Worm (Caenorhabditis elegans) whole organism, L4 larva: Measurements from ENCODE around the gene B0228.8.

ENCODE experiments used
- D1046.2 ChIP-seq: fragments of 200-800 bp; sonication (Bioruptor generic); IDR thresholded peaks from 2 replicates; pipeline ENCODE4 v1.3.6; 2022; ENCODE audit warnings: missing genetic modification characterization, missing compliant biosample characterization
- F37D6.2 ChIP-seq: sonication (generic microtip); optimal IDR thresholded peaks from 2 replicates; lab custom pipeline; 2016; ENCODE audit warnings: mild to moderate bottlenecking, missing genetic modification characterization, missing compliant biosample characterization
- T20F7.1 ChIP-seq: fragments of 200-800 bp; sonication (Bioruptor generic); optimal IDR thresholded peaks from 2 replicates; lab custom pipeline; 2018; ENCODE audit warnings: mild to moderate bottlenecking, missing genetic modification characterization, missing compliant biosample characterization
- T26A8.4 ChIP-seq: fragments of 200-800 bp; sonication (Bioruptor generic); IDR thresholded peaks from 2 replicates; pipeline ENCODE4 v1.3.6; 2022; ENCODE audit warnings: missing genetic modification characterization, missing compliant biosample characterization
- Y48G9A.11 ChIP-seq: fragments of 200-800 bp; sonication (Bioruptor generic); IDR thresholded peaks from 2 replicates; pipeline ENCODE4 v1.3.6; 2022; ENCODE audit warnings: missing genetic modification reagents, missing genetic modification characterization, missing compliant biosample characterization
- Y75B8A.6 ChIP-seq: fragments of 200-800 bp; sonication (Bioruptor generic); IDR thresholded peaks from 2 replicates; pipeline ENCODE4 v1.3.6; 2022; ENCODE audit warnings: missing genetic modification reagents, missing genetic modification characterization, missing compliant biosample characterization
- ZK337.2 ChIP-seq: fragments of 200-800 bp; sonication (Bioruptor generic); IDR thresholded peaks from 2 replicates; pipeline ENCODE4 v1.3.6; 2022; ENCODE audit warnings: missing genetic modification reagents, missing genetic modification characterization, missing compliant biosample characterization
- ZK546.5 ChIP-seq, 2 experiments: sonication (generic microtip); optimal IDR thresholded peaks; 2 replicates each; lab custom pipeline; 2017; ENCODE audit warnings: missing biosample characterization in 2 of 2, missing genetic modification characterization in 2 of 2
- ama-1 ChIP-seq: fragments of 150-350 bp; optimal IDR thresholded peaks from 2 replicates; lab custom pipeline; 2014; ENCODE audit warnings: inconsistent platforms, mixed read lengths
- arid-1 ChIP-seq: fragments of 200-800 bp; sonication (Bioruptor generic); conservative IDR thresholded peaks from 2 replicates; pipeline ENCODE4 v1.3.6; 2022; ENCODE audit warnings: missing genetic modification reagents, missing genetic modification characterization, missing compliant biosample characterization
- ceh-20 ChIP-seq: fragments of 200-800 bp; sonication (Bioruptor generic); IDR thresholded peaks from 2 replicates; pipeline ENCODE4 v1.3.6; 2022; ENCODE audit warnings: missing genetic modification reagents, missing genetic modification characterization, missing compliant biosample characterization
- ceh-28 ChIP-seq: fragments of 150-350 bp; optimal IDR thresholded peaks from 2 replicates; lab custom pipeline; 2014; ENCODE audit warnings: missing biosample characterization, missing genetic modification reagents, missing genetic modification characterization
- ceh-44 ChIP-seq: fragments of 200-800 bp; sonication (Bioruptor generic); IDR thresholded peaks from 2 replicates; pipeline ENCODE4 v1.3.6; 2022; ENCODE audit warnings: missing genetic modification reagents, missing genetic modification characterization, missing compliant biosample characterization
- ceh-62 ChIP-seq: sonication (generic microtip); optimal IDR thresholded peaks from 2 replicates; lab custom pipeline; 2017; ENCODE audit warnings: missing biosample characterization, missing genetic modification characterization
- ces-1 ChIP-seq: fragments of 150-350 bp; sonication (generic microtip); optimal IDR thresholded peaks from 4 replicates; lab custom pipeline; 2014; ENCODE audit warnings: missing biosample characterization, missing genetic modification reagents, missing genetic modification characterization
- daf-16 ChIP-seq, 3 experiments: sonication (generic microtip); optimal IDR thresholded peaks; 2 replicates each; lab custom pipeline; 2016 to 2017; ENCODE audit warnings: missing genetic modification characterization in 3 of 3, missing genetic modification reagents in 3 of 3, mild to moderate bottlenecking in 2 of 3, missing compliant biosample characterization in 2 of 3, missing biosample characterization in 1 of 3, moderate library complexity in 1 of 3
- dmd-6 ChIP-seq: fragments of 200-800 bp; sonication (Bioruptor generic); IDR thresholded peaks from 2 replicates; pipeline ENCODE4 v1.3.6; 2022; ENCODE audit warnings: missing genetic modification reagents, missing genetic modification characterization, missing compliant biosample characterization
- dmd-9 ChIP-seq: fragments of 200-800 bp; sonication (Bioruptor generic); IDR thresholded peaks from 2 replicates; pipeline ENCODE4 v1.3.6; 2022; ENCODE audit warnings: missing genetic modification reagents, missing genetic modification characterization, missing compliant biosample characterization
- duxl-1 ChIP-seq: sonication (generic microtip); optimal IDR thresholded peaks from 2 replicates; lab custom pipeline; 2016; ENCODE audit warnings: mild to moderate bottlenecking, missing genetic modification characterization, moderate library complexity, missing compliant biosample characterization; ENCODE audit not compliant: poor library complexity
- dve-1 ChIP-seq: sonication (generic microtip); optimal IDR thresholded peaks from 2 replicates; lab custom pipeline; 2017; ENCODE audit warnings: antibody characterized with exemption, mild to moderate bottlenecking, missing genetic modification characterization, missing compliant biosample characterization; ENCODE audit not compliant: insufficient read depth
- fkh-10 ChIP-seq: fragments of 150-350 bp; optimal IDR thresholded peaks from 2 replicates; lab custom pipeline; 2014; ENCODE audit warnings: missing biosample characterization, missing genetic modification reagents, missing genetic modification characterization
- fos-1 ChIP-seq: fragments of 150-350 bp; optimal IDR thresholded peaks from 2 replicates; lab custom pipeline; 2014; ENCODE audit warnings: missing biosample characterization, missing genetic modification characterization
- hif-1 ChIP-seq, 2 experiments: sonication (generic microtip); optimal IDR thresholded peaks; 2 replicates each; lab custom pipeline; 2016 to 2017; ENCODE audit warnings: missing compliant biosample characterization in 2 of 2, missing genetic modification characterization in 2 of 2, missing genetic modification reagents in 2 of 2, missing genotype in 2 of 2, mild to moderate bottlenecking in 1 of 2
- jun-1 ChIP-seq: fragments of 150-350 bp; optimal IDR thresholded peaks from 2 replicates; lab custom pipeline; 2014; ENCODE audit warnings: missing biosample characterization, missing genetic modification reagents, missing genetic modification characterization
- lin-38 ChIP-seq: fragments of 200-800 bp; sonication (Bioruptor generic); IDR thresholded peaks from 2 replicates; pipeline ENCODE4 v1.3.6; 2022; ENCODE audit warnings: missing genetic modification reagents, missing genetic modification characterization, missing compliant biosample characterization
- lin-39 ChIP-seq: fragments of 150-350 bp; optimal IDR thresholded peaks from 2 replicates; lab custom pipeline; 2014; ENCODE audit warnings: missing biosample characterization, missing genetic modification reagents, missing genetic modification characterization
- lir-3 ChIP-seq: sonication (generic microtip); optimal IDR thresholded peaks from 2 replicates; lab custom pipeline; 2016; ENCODE audit warnings: mild to moderate bottlenecking, missing genetic modification characterization, missing compliant biosample characterization
- mdl-1 ChIP-seq, 2 experiments: fragments of 150-350 bp in 1 of 2; sonication (generic microtip) in 1 of 2; optimal IDR thresholded peaks; 2 replicates each; lab custom pipeline; 2014 to 2017; ENCODE audit warnings: missing biosample characterization in 2 of 2, missing genetic modification characterization in 2 of 2
- mep-1 ChIP-seq: fragments of 150-350 bp; sonication (generic microtip); optimal IDR thresholded peaks from 3 replicates; lab custom pipeline; 2014; ENCODE audit warnings: missing biosample characterization, missing genetic modification characterization
- mxl-2 ChIP-seq: fragments of 200-800 bp; sonication (Bioruptor generic); conservative IDR thresholded peaks from 2 replicates; pipeline ENCODE4 v1.3.6; 2022; ENCODE audit warnings: missing genetic modification reagents, missing genetic modification characterization, missing compliant biosample characterization
- nhr-102 ChIP-seq: sonication (generic microtip); optimal IDR thresholded peaks from 2 replicates; lab custom pipeline; 2016; ENCODE audit warnings: mild to moderate bottlenecking, missing genetic modification characterization, moderate library complexity, missing compliant biosample characterization
- nhr-11 ChIP-seq: fragments of 150-350 bp; optimal IDR thresholded peaks from 2 replicates; lab custom pipeline; 2014; ENCODE audit warnings: missing biosample characterization, missing genetic modification characterization
- nhr-237 ChIP-seq: sonication (generic microtip); optimal IDR thresholded peaks from 2 replicates; lab custom pipeline; 2017; ENCODE audit warnings: missing biosample characterization, missing genetic modification characterization
- nhr-28 ChIP-seq: fragments of 150-350 bp; optimal IDR thresholded peaks from 2 replicates; lab custom pipeline; 2014; ENCODE audit warnings: missing biosample characterization, missing genetic modification characterization
- nhr-48 ChIP-seq: sonication (generic microtip); optimal IDR thresholded peaks from 2 replicates; lab custom pipeline; 2016; ENCODE audit warnings: mild to moderate bottlenecking, missing genetic modification characterization, missing compliant biosample characterization
- nhr-6 ChIP-seq: fragments of 150-350 bp; optimal IDR thresholded peaks from 2 replicates; lab custom pipeline; 2014; ENCODE audit warnings: missing biosample characterization, missing genetic modification characterization
- nhr-76 ChIP-seq: fragments of 150-350 bp; optimal IDR thresholded peaks from 2 replicates; lab custom pipeline; 2014; ENCODE audit warnings: missing biosample characterization, missing genetic modification characterization
- nhr-77 ChIP-seq: fragments of 150-350 bp; optimal IDR thresholded peaks from 2 replicates; lab custom pipeline; 2014; ENCODE audit warnings: missing biosample characterization, missing genetic modification characterization
- pha-4 ChIP-seq, 2 experiments: fragments of 150-350 bp in 1 of 2; fragments of 200-800 bp in 1 of 2; sonication (Bioruptor generic) in 1 of 2; IDR thresholded peaks in 1 of 2; optimal IDR thresholded peaks in 1 of 2; 2 replicates each; pipeline versions ENCODE4 v1.3.6 to Lab custom; 2014 to 2022; ENCODE audit warnings: missing genetic modification characterization in 2 of 2, missing genetic modification reagents in 2 of 2, missing biosample characterization in 1 of 2, missing compliant biosample characterization in 1 of 2
- saeg-2 ChIP-seq: fragments of 200-800 bp; sonication (Bioruptor generic); IDR thresholded peaks from 2 replicates; pipeline ENCODE4 v1.3.6; 2022; ENCODE audit warnings: missing genetic modification reagents, missing genetic modification characterization, missing compliant biosample characterization
- unc-130 ChIP-seq: sonication (generic microtip); optimal IDR thresholded peaks from 2 replicates; lab custom pipeline; 2016; ENCODE audit warnings: missing genetic modification reagents, missing genetic modification characterization, missing compliant biosample characterization
- unc-62 ChIP-seq, 3 experiments: fragments of 150-350 bp in 1 of 3; sonication (generic microtip); optimal IDR thresholded peaks in 2 of 3; peaks in 1 of 3; 1 replicate in 1 of 3; 2 replicates in 2 of 3; lab custom pipeline; 2014 to 2017; ENCODE audit warnings: missing biosample characterization in 3 of 3, missing genetic modification characterization in 3 of 3, missing genetic modification reagents in 3 of 3, missing genotype in 1 of 3
- ztf-7 ChIP-seq: fragments of 150-350 bp; optimal IDR thresholded peaks from 2 replicates; lab custom pipeline; 2014; ENCODE audit warnings: missing biosample characterization, missing genetic modification characterization

B0228.8 gene

DNA sequence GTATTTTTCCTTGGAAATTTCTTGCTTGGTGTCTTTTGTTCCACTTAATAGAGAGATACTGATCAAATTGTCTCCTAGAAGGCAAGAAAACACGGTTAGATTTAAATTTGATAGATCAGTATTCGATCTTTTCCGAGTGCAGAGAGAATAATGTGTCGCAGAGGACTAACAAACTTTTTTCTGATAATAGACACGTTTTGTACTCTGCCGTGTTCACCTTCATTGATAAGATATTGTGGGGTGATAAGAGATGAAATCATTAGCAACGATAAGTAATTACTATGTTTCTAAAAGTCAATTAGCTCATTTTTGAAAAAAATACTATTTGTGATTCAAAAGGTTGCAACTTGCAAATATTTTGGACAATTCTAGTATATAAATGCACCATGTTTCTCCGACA, 15.4 kb upstream of the B0228.8 start (continued):
- no peak for TF ChIP-seq ceh-28 (tag; lab: Kevin White, UChicago)

DNA sequence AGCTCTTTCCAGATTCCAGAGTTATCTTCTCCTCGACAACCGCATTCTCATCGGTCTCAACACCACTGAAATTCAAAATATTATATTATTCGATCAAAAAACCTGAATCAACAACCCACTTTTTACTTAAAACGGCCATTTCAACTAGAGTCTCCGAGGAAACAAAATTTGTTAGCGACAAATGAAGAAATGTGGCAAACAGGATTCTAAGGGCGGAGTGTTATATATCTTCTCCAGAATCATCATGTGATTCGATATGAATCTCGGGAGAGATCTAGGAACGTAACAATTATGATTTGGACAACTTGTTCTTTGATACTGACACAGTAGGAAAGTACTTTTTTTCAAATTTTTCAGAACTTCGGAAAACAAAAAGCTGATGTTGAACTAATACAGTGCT, 14.9 kb upstream of the B0228.8 start:
- TF ChIP-seq nhr-48 (tag; lab: Kevin White, UChicago) = no peak
- TF ChIP-seq nhr-28 (tag; lab: Kevin White, UChicago) = peak; percentile 6
- peak in 1 of 2 experiments; percentile 89 for TF ChIP-seq unc-62 (GFP tag; optimal IDR thresholded peaks at IDR 0.05 in 1 of 2; lab: Kevin White, UChicago)
- no peak for TF ChIP-seq unc-62 (tag; optimal IDR thresholded peaks at IDR 0.05; lab: Kevin White, UChicago)

DNA sequence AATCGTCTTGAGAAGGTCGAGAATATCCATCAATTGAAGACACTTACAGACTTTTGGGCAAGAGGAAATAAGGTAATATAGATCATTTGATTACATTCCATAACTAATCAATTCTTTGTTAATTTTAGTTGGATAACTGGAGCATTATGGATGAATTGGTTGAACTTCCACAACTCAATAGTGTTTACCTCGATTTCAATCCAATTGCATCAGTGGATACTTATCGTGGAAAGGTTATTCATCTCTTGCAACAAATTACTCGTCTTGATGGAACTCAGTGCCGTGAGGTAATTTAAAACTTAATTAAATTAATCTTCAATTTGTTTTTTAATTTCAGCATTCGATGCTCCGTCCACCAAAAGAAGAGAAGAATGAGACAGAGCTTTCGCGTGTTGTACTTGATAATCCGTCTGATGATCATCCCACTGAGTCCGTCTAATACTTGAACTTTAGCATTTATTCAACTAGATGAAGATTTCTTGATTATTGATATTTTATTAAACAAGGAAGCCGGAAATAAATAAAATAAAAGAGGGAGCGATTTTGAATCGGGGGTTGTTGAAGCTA, 12.2 kb upstream of the B0228.8 start:
- TF ChIP-seq pha-4 (GFP tag; IDR thresholded peaks at IDR 0.05; lab: Robert Waterston, UW) (no peak), pha-4 (tag; optimal IDR thresholded peaks at IDR 0.05; lab: Kevin White, UChicago) (no peak), ama-1 (lab: Kevin White, UChicago) (peak; percentile 63), fkh-10 (no peak), unc-62 (GFP tag; optimal IDR thresholded peaks at IDR 0.05 in 1 of 2; lab: Kevin White, UChicago) (peak in 1 of 2 experiments; percentile 58), unc-62 (tag; optimal IDR thresholded peaks at IDR 0.05; lab: Kevin White, UChicago) (no peak), mep-1 (tag; lab: Kevin White, UChicago) (peak; percentile 27), dve-1 (tag; lab: Kevin White, UChicago) (peak; percentile 9), mxl-2 (GFP tag; lab: Robert Waterston, UW) (no peak), arid-1 (0 out of 2 replicates have a peak, but pooled peaks have one; percentile 23), F37D6.2 (tag; lab: Kevin White, UChicago) (no peak), nhr-102 (tag; lab: Kevin White, UChicago) (peak; percentile 39), hif-1 (tag; optimal IDR thresholded peaks at IDR 0.05; lab: Kevin White, UChicago) (no peak), unc-130 (GFP tag; lab: Kevin White, UChicago) (no peak), saeg-2 (GFP tag; lab: Robert Waterston, UW) (no peak), T20F7.1 (GFP tag; lab: Kevin White, UChicago) (peak; percentile 4), lir-3 (tag; lab: Kevin White, UChicago) (no peak), D1046.2 (peak; percentile 47; the same call in 1 of the 2 replicates), lin-39 (tag; lab: Kevin White, UChicago) (no peak), ceh-44 (no peak), jun-1 (tag; lab: Kevin White, UChicago) (no peak), ZK546.5 (tag; optimal IDR thresholded peaks at IDR 0.05; lab: Kevin White, UChicago) (no peak), dmd-9 (GFP tag; lab: Robert Waterston, UW) (no peak), ztf-7 (tag; lab: Kevin White, UChicago) (no peak), nhr-77 (tag; lab: Kevin White, UChicago) (no peak), daf-16 (GFP tag; optimal IDR thresholded peaks at IDR 0.05; lab: Kevin White, UChicago) (no peak), daf-16 (tag; optimal IDR thresholded peaks at IDR 0.05; lab: Kevin White, UChicago) (peak; percentile 27), Y48G9A.11 (GFP tag; lab: Robert Waterston, UW) (no peak), mdl-1 (tag; optimal IDR thresholded peaks at IDR 0.05; lab: Kevin White, UChicago) (no peak), nhr-48 (tag; lab: Kevin White, UChicago) (no peak), dmd-6 (GFP tag; lab: Robert Waterston, UW) (0 out of 2 replicates have a peak, but pooled peaks have one; percentile 13), ces-1 (GFP tag; lab: Kevin White, UChicago) (no peak), nhr-11 (tag; lab: Kevin White, UChicago) (no peak), duxl-1 (no peak), ceh-20 (GFP tag; lab: Robert Waterston, UW) (no peak), fos-1 (no peak), ZK337.2 (GFP tag; lab: Robert Waterston, UW) (no peak), nhr-6 (no peak), lin-38 (GFP tag; lab: Robert Waterston, UW) (peak; percentile 37; the same call in 1 of the 2 replicates), nhr-237 (no peak), T26A8.4 (GFP tag; lab: Robert Waterston, UW) (peak; percentile 54; the same call in 1 of the 2 replicates), Y75B8A.6 (GFP tag; lab: Robert Waterston, UW) (no peak), nhr-76 (tag; lab: Kevin White, UChicago) (no peak), ceh-62 (tag; lab: Kevin White, UChicago) (no peak)
